Fruit fly (Drosophila melanogaster): Measurements from ENCODE around the gene CG45099.

dm6 chr3R:22052235-22052634, 18.1 kb upstream of the CG45099 start:
- TF ChIP-seq psq (GFP tag; optimal IDR thresholded peaks at IDR 0.05) (no peak), Hr78 (GFP tag; optimal IDR thresholded peaks at IDR 0.05) (no peak), jim (GFP tag; optimal IDR thresholded peaks at IDR 0.05) (no peak), usp (GFP tag; optimal IDR thresholded peaks at IDR 0.05) (no peak), dl (GFP tag; optimal IDR thresholded peaks at IDR 0.05; ENCODE audit: insufficient read depth in 1 of 2, partially characterized antibody in 2 of 2) (no peak), Vsx2 (GFP tag; optimal IDR thresholded peaks at IDR 0.05; ENCODE audit: partially characterized antibody) (no peak), Dfd (GFP tag; optimal IDR thresholded peaks at IDR 0.05) (no peak), h (GFP tag; optimal IDR thresholded peaks at IDR 0.05) (no peak), Rel (GFP tag; optimal IDR thresholded peaks at IDR 0.05) (no peak), Rel (tag; optimal IDR thresholded peaks at IDR 0.05) (no peak), CrebA (GFP tag; optimal IDR thresholded peaks at IDR 0.05; ENCODE audit: borderline replicate concordance) (no peak), Sp1 (GFP tag; optimal IDR thresholded peaks at IDR 0.05) (no peak), Hnf4 (GFP tag; optimal IDR thresholded peaks at IDR 0.05) (no peak), fru (GFP tag; optimal IDR thresholded peaks at IDR 0.05) (no peak), HLH106 (tag; optimal IDR thresholded peaks at IDR 0.05) (no peak)
